Fruit fly (Drosophila melanogaster): ENCODE measurements around the gene mRpL36.
A peak's percentile ranks its signal among the peaks of the same experiment; 100 is the strongest.

The mRpL36 gene

dm6 chr3L:8110171-8110570 is 14.8 kb downstream of the mRpL36 start, which contains the start of gene Nulp1 (continued):
- TF ChIP-seq CG15601 (tag; optimal IDR thresholded peaks at IDR 0.05): no peak
- TF ChIP-seq sc (optimal IDR thresholded peaks at IDR 0.05): no peak
- no peak for TF ChIP-seq sc (GFP tag; optimal IDR thresholded peaks at IDR 0.05)
- peak; percentile 64 for TF ChIP-seq CG17359 (tag; optimal IDR thresholded peaks at IDR 0.05)
- TF ChIP-seq scrt (GFP tag; optimal IDR thresholded peaks at IDR 0.05): no peak
- TF ChIP-seq CG6765 (GFP tag; optimal IDR thresholded peaks at IDR 0.05): no peak
- peak; percentile 91 for TF ChIP-seq CG10267 (tag; optimal IDR thresholded peaks at IDR 0.05)
- peak; percentile 55 for TF ChIP-seq bbx (GFP tag; IDR thresholded peaks at IDR 0.05; ENCODE audit: partially characterized antibody)
- no peak for TF ChIP-seq cato (GFP tag; optimal IDR thresholded peaks at IDR 0.05; ENCODE audit: borderline replicate concordance)
- TF ChIP-seq CG3995 (GFP tag; optimal IDR thresholded peaks at IDR 0.05): peak; percentile 61
- TF ChIP-seq MBD-R2 (GFP tag; IDR thresholded peaks at IDR 0.05): peak; percentile 93
- peak; percentile 18 for TF ChIP-seq gfzf (GFP tag; optimal IDR thresholded peaks at IDR 0.05)
- TF ChIP-seq lab (GFP tag; optimal IDR thresholded peaks at IDR 0.05): no peak
- TF ChIP-seq CG3847 (GFP tag; IDR thresholded peaks at IDR 0.05): peak; percentile 65
- TF ChIP-seq dmrt11E (tag; optimal IDR thresholded peaks at IDR 0.05): no peak
- no peak for TF ChIP-seq CG7987 (GFP tag; optimal IDR thresholded peaks at IDR 0.05)
- no peak for TF ChIP-seq Asciz (GFP tag; optimal IDR thresholded peaks at IDR 0.05)
- TF ChIP-seq Abd-B (GFP tag; optimal IDR thresholded peaks at IDR 0.05): no peak
- TF ChIP-seq D19A (tag; optimal IDR thresholded peaks at IDR 0.05): no peak
- no peak for TF ChIP-seq CG16815 (GFP tag; optimal IDR thresholded peaks at IDR 0.05)
- no peak for TF ChIP-seq wor (GFP tag; IDR thresholded peaks at IDR 0.05)
- no peak for TF ChIP-seq CG43689 (GFP tag; IDR thresholded peaks at IDR 0.05)
- no peak for TF ChIP-seq Hmx (GFP tag; optimal IDR thresholded peaks at IDR 0.05)
- peak; percentile 28 for TF ChIP-seq Scr (GFP tag; IDR thresholded peaks at IDR 0.05; ENCODE audit: partially characterized antibody)
- TF ChIP-seq Deaf1 (tag; optimal IDR thresholded peaks at IDR 0.05): no peak
- TF ChIP-seq CG4282 (GFP tag; optimal IDR thresholded peaks at IDR 0.05): no peak
- no peak for TF ChIP-seq Hr3 (GFP tag; optimal IDR thresholded peaks at IDR 0.05)
- TF ChIP-seq sima (GFP tag; optimal IDR thresholded peaks at IDR 0.05): no peak
- TF ChIP-seq Bdp1 (GFP tag; optimal IDR thresholded peaks at IDR 0.05): no peak
- TF ChIP-seq CG11456 (GFP tag; IDR thresholded peaks at IDR 0.05): peak; percentile 7; the same call in 2 of the 3 replicates
- TF ChIP-seq CG14860 (GFP tag; IDR thresholded peaks at IDR 0.05; ENCODE audit: partially characterized antibody): no peak
- no peak for TF ChIP-seq D19B (GFP tag; optimal IDR thresholded peaks at IDR 0.05)
- TF ChIP-seq CG12219 (GFP tag; optimal IDR thresholded peaks at IDR 0.05): no peak
- no peak for TF ChIP-seq p53 (GFP tag; optimal IDR thresholded peaks at IDR 0.05)
- no peak for TF ChIP-seq CG17802 (tag; optimal IDR thresholded peaks at IDR 0.05)
- TF ChIP-seq CHES-1-like (GFP tag; optimal IDR thresholded peaks at IDR 0.05): peak; percentile 52
- no peak for TF ChIP-seq nom (GFP tag; optimal IDR thresholded peaks at IDR 0.05)
- TF ChIP-seq CG31441 (GFP tag; IDR thresholded peaks at IDR 0.05): no peak
- peak; percentile 10 for TF ChIP-seq jumu (GFP tag; optimal IDR thresholded peaks at IDR 0.05)
- TF ChIP-seq CG17829 (tag; optimal IDR thresholded peaks at IDR 0.05): no peak
- TF ChIP-seq CG1602 (GFP tag; optimal IDR thresholded peaks at IDR 0.05): no peak
- TF ChIP-seq mam (GFP tag; optimal IDR thresholded peaks at IDR 0.05): peak; percentile 50
- no peak for TF ChIP-seq CG8924 (tag; optimal IDR thresholded peaks at IDR 0.05)
- no peak for TF ChIP-seq hkb (optimal IDR thresholded peaks at IDR 0.05)
- no peak for TF ChIP-seq hkb (GFP tag; IDR thresholded peaks at IDR 0.05)
- TF ChIP-seq CG3407 (GFP tag; optimal IDR thresholded peaks at IDR 0.05): no peak
- no peak for TF ChIP-seq CG30431 (GFP tag; optimal IDR thresholded peaks at IDR 0.05)
- no peak for TF ChIP-seq lola (GFP tag; optimal IDR thresholded peaks at IDR 0.05)
- peak; percentile 4 for TF ChIP-seq Hsf (GFP tag; optimal IDR thresholded peaks at IDR 0.05)
- no peak for TF ChIP-seq tin (GFP tag; optimal IDR thresholded peaks at IDR 0.05)
- TF ChIP-seq CG18262 (tag; optimal IDR thresholded peaks at IDR 0.05): no peak
- no peak for TF ChIP-seq psq (GFP tag; optimal IDR thresholded peaks at IDR 0.05)

All from whole organism, embryonic.